Worm (Caenorhabditis elegans) whole organism, late embryonic: ENCODE results near the gene clec-38.

Experiments
- C08G9.2 ChIP-seq: sonication (generic microtip); optimal IDR thresholded peaks from 2 replicates; lab custom pipeline; 2016; ENCODE audit warnings: mild to moderate bottlenecking, missing genetic modification characterization, moderate library complexity, missing compliant biosample characterization
- F13H6.1 ChIP-seq: sonication (generic microtip); optimal IDR thresholded peaks from 2 replicates; lab custom pipeline; 2016; ENCODE audit warnings: missing genetic modification characterization, missing compliant biosample characterization
- ahr-1 ChIP-seq: sonication (generic microtip); optimal IDR thresholded peaks from 2 replicates; lab custom pipeline; 2016; ENCODE audit warnings: missing genetic modification characterization, missing compliant biosample characterization
- ama-1 ChIP-seq: fragments of 150-350 bp; optimal IDR thresholded peaks from 2 replicates; lab custom pipeline; 2014
- ceh-14 ChIP-seq: sonication (generic microtip); optimal IDR thresholded peaks from 2 replicates; lab custom pipeline; 2016; ENCODE audit warnings: missing genotype, missing genetic modification characterization, missing compliant biosample characterization
- ceh-19 ChIP-seq: fragments of 200-800 bp; sonication (Bioruptor generic); optimal IDR thresholded peaks from 2 replicates; lab custom pipeline; 2018; ENCODE audit warnings: mild to moderate bottlenecking, missing genetic modification characterization, missing compliant biosample characterization
- ceh-2 ChIP-seq: sonication (generic microtip); optimal IDR thresholded peaks from 2 replicates; lab custom pipeline; 2016; ENCODE audit warnings: missing genotype, missing genetic modification characterization, missing compliant biosample characterization
- ceh-22 ChIP-seq: sonication (generic microtip); optimal IDR thresholded peaks from 2 replicates; lab custom pipeline; 2017; ENCODE audit warnings: missing biosample characterization, missing genetic modification characterization
- ceh-31 ChIP-seq: sonication (generic microtip); optimal IDR thresholded peaks from 2 replicates; lab custom pipeline; 2016; ENCODE audit warnings: missing genetic modification characterization, missing compliant biosample characterization
- ceh-34 ChIP-seq: sonication (generic microtip); optimal IDR thresholded peaks from 2 replicates; lab custom pipeline; 2016; ENCODE audit warnings: mild to moderate bottlenecking, missing genetic modification characterization, missing compliant biosample characterization
- ceh-45 ChIP-seq: fragments of 200-800 bp; sonication (Bioruptor generic); IDR thresholded peaks from 2 replicates; pipeline ENCODE4 v1.3.6; 2022; ENCODE audit warnings: missing genetic modification reagents, missing genetic modification characterization, missing compliant biosample characterization
- ceh-48 ChIP-seq: sonication (generic microtip); optimal IDR thresholded peaks from 2 replicates; lab custom pipeline; 2016; ENCODE audit warnings: missing genetic modification characterization, inconsistent platforms, missing compliant biosample characterization
- ceh-6 ChIP-seq: fragments of 200-800 bp; sonication (Bioruptor generic); optimal IDR thresholded peaks from 2 replicates; lab custom pipeline; 2018; ENCODE audit warnings: mild to moderate bottlenecking, missing genetic modification characterization, missing compliant biosample characterization
- ceh-9 ChIP-seq: sonication (generic microtip); optimal IDR thresholded peaks from 2 replicates; lab custom pipeline; 2016; ENCODE audit warnings: mild to moderate bottlenecking, missing genetic modification characterization, inconsistent platforms, missing compliant biosample characterization
- che-1 ChIP-seq: sonication (generic microtip); optimal IDR thresholded peaks from 2 replicates; lab custom pipeline; 2016; ENCODE audit warnings: mild to moderate bottlenecking, missing genetic modification characterization, missing compliant biosample characterization
- dmd-4 ChIP-seq: sonication (generic microtip); optimal IDR thresholded peaks from 2 replicates; lab custom pipeline; 2016; ENCODE audit warnings: borderline replicate concordance, missing genetic modification characterization, missing compliant biosample characterization
- dve-1 ChIP-seq: sonication (generic microtip); optimal IDR thresholded peaks from 2 replicates; lab custom pipeline; 2017; ENCODE audit warnings: antibody characterized with exemption, mild to moderate bottlenecking, missing genetic modification characterization, missing compliant biosample characterization
- elt-2 ChIP-seq: sonication (generic microtip); optimal IDR thresholded peaks from 2 replicates; lab custom pipeline; 2016; ENCODE audit warnings: missing genetic modification reagents, missing genetic modification characterization, missing compliant biosample characterization
- elt-4 ChIP-seq: sonication (generic microtip); optimal IDR thresholded peaks from 2 replicates; lab custom pipeline; 2016; ENCODE audit warnings: missing genetic modification characterization, missing compliant biosample characterization
- eyg-1 ChIP-seq: sonication (generic microtip); optimal IDR thresholded peaks from 2 replicates; lab custom pipeline; 2016; ENCODE audit warnings: missing genotype, missing genetic modification characterization, missing compliant biosample characterization
- fax-1 ChIP-seq: sonication (generic microtip); optimal IDR thresholded peaks from 2 replicates; lab custom pipeline; 2016; ENCODE audit warnings: missing genotype, missing genetic modification characterization, missing compliant biosample characterization
- fkh-10 ChIP-seq: fragments of 150-350 bp; optimal IDR thresholded peaks from 2 replicates; lab custom pipeline; 2014; ENCODE audit warnings: missing biosample characterization, missing genetic modification reagents, missing genetic modification characterization
- fkh-6 ChIP-seq: sonication (generic microtip); optimal IDR thresholded peaks from 2 replicates; lab custom pipeline; 2016; ENCODE audit warnings: missing genetic modification characterization, missing compliant biosample characterization
- hlh-13 ChIP-seq: fragments of 200-800 bp; sonication (Bioruptor generic); optimal IDR thresholded peaks from 2 replicates; lab custom pipeline; 2018; ENCODE audit warnings: mild to moderate bottlenecking, missing genetic modification characterization, missing compliant biosample characterization
- hlh-30 ChIP-seq: sonication (generic microtip); optimal IDR thresholded peaks from 2 replicates; lab custom pipeline; 2017; ENCODE audit warnings: antibody characterized with exemption, missing genetic modification characterization, missing compliant biosample characterization; ENCODE audit not compliant: insufficient read depth
- lin-11 ChIP-seq: fragments of 200-800 bp; sonication (Bioruptor generic); optimal IDR thresholded peaks from 2 replicates; lab custom pipeline; 2018; ENCODE audit warnings: mild to moderate bottlenecking, missing genetic modification characterization, missing compliant biosample characterization
- mec-3 ChIP-seq: sonication (generic microtip); optimal IDR thresholded peaks from 2 replicates; lab custom pipeline; 2016; ENCODE audit warnings: borderline replicate concordance, missing genetic modification characterization, missing compliant biosample characterization
- pha-2 ChIP-seq: sonication (generic microtip); optimal IDR thresholded peaks from 2 replicates; lab custom pipeline; 2017; ENCODE audit warnings: mild to moderate bottlenecking, missing genetic modification characterization, missing compliant biosample characterization
- pros-1 ChIP-seq: fragments of 150-350 bp; optimal IDR thresholded peaks from 2 replicates; lab custom pipeline; 2014; ENCODE audit warnings: missing biosample characterization, missing genetic modification reagents, missing genetic modification characterization
- ref-2 ChIP-seq: sonication (generic microtip); optimal IDR thresholded peaks from 2 replicates; lab custom pipeline; 2016; ENCODE audit warnings: missing genetic modification characterization, missing compliant biosample characterization
- rnt-1 ChIP-seq: sonication (generic microtip); optimal IDR thresholded peaks from 2 replicates; lab custom pipeline; 2016; ENCODE audit warnings: missing genetic modification characterization, missing compliant biosample characterization
- sox-2 ChIP-seq: fragments of 200-800 bp; sonication (Bioruptor generic); IDR thresholded peaks from 2 replicates; pipeline ENCODE4 v1.3.6; 2022; ENCODE audit warnings: missing genetic modification reagents, missing genetic modification characterization, missing compliant biosample characterization
- syd-9 ChIP-seq: sonication (generic microtip); optimal IDR thresholded peaks from 2 replicates; lab custom pipeline; 2016; ENCODE audit warnings: mild to moderate bottlenecking, missing genetic modification characterization, moderate library complexity, missing compliant biosample characterization
- tbx-2 ChIP-seq: sonication (generic microtip); optimal IDR thresholded peaks from 2 replicates; lab custom pipeline; 2016; ENCODE audit warnings: missing genetic modification characterization, missing compliant biosample characterization
- unc-42 ChIP-seq: sonication (generic microtip); optimal IDR thresholded peaks from 2 replicates; lab custom pipeline; 2016; ENCODE audit warnings: missing genotype, missing genetic modification characterization, missing compliant biosample characterization
- unc-86 ChIP-seq: sonication (generic microtip); optimal IDR thresholded peaks from 2 replicates; lab custom pipeline; 2016; ENCODE audit warnings: missing genetic modification characterization, missing compliant biosample characterization
- zip-5 ChIP-seq: sonication (generic microtip); optimal IDR thresholded peaks from 2 replicates; lab custom pipeline; 2016; ENCODE audit warnings: missing genetic modification characterization, missing compliant biosample characterization
- ztf-16 ChIP-seq: sonication (generic microtip); optimal IDR thresholded peaks from 2 replicates; lab custom pipeline; 2017; ENCODE audit warnings: missing genetic modification characterization, missing compliant biosample characterization

clec-38 gene

DNA sequence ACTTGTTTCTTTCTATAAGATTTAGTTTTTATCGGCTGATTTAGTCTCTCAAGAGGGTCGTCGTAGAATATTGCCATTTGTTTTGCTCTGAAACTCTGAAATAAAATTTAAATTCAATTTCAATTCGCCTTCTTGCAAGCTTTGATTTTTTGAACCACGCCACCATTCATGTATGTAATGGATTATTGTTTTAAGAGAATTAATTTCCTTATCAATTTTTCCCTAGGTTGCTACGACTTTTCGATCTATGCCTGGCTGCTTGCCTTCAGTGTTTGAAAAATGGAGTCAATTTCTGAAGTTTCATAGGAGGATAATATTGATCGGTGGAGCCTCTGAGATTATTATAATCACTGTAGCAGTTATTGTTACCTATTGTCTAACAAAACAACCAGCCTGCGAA, at the start of gene clec-38, which contains the start of gene clec-34:
clec-38 (minus strand) TSS at position 101 of the 400 bp plus-strand sequence.
clec-34 (plus strand) TSS at position 248 of the 400 bp plus-strand sequence.
- TF ChIP-seq unc-86 (tag; lab: Kevin White, UChicago) (no peak), C08G9.2 (tag; lab: Kevin White, UChicago) (no peak), che-1 (tag; lab: Kevin White, UChicago) (no peak), fkh-10 (GFP tag; lab: Kevin White, UChicago) (no peak), ceh-9 (tag; lab: Kevin White, UChicago) (no peak), sox-2 (GFP tag; lab: Robert Waterston, UW) (no peak), fax-1 (no peak), pha-2 (tag; lab: Kevin White, UChicago) (no peak), tbx-2 (tag; lab: Kevin White, UChicago) (no peak), F13H6.1 (tag; lab: Kevin White, UChicago) (no peak), ceh-45 (no peak), syd-9 (tag; lab: Kevin White, UChicago) (no peak), dve-1 (tag; lab: Kevin White, UChicago) (no peak), ceh-34 (tag; lab: Kevin White, UChicago) (no peak), mec-3 (tag; lab: Kevin White, UChicago) (no peak), ztf-16 (tag; lab: Kevin White, UChicago) (no peak), ceh-14 (tag; lab: Kevin White, UChicago) (no peak), ref-2 (tag; lab: Kevin White, UChicago) (no peak), rnt-1 (no peak), elt-2 (tag; lab: Kevin White, UChicago) (no peak)

DNA sequence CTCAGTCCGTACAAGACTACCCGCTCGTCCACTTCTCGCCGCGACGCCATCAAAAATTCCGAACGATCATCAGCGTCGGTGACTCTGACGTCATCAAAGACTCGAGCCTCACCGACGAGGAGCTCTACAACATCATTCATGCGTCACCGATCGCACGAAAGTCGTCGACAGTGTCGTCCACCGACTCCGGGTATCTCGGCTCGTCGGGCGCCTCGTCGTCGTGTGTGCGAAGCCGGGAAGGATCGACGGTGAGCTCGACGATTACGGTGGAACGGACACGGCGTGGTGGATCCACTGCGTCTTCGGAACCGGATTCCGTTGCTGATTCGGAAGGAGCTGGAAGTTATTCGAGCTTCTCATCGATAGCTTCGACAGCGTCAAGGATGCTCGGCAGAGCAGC, 49.4 kb upstream of the clec-38 start:
- TF ChIP-seq ceh-2 (tag; lab: Kevin White, UChicago), result no peak
- TF ChIP-seq ref-2 (tag; lab: Kevin White, UChicago), result no peak
- no peak for TF ChIP-seq unc-42 (tag; lab: Kevin White, UChicago)
- TF ChIP-seq ceh-31 (tag; lab: Kevin White, UChicago), result no peak
- TF ChIP-seq elt-4 (tag; lab: Kevin White, UChicago), result no peak
- TF ChIP-seq pros-1 (tag; lab: Kevin White, UChicago), result no peak
- no peak for TF ChIP-seq sox-2 (GFP tag; lab: Robert Waterston, UW)
- no peak for TF ChIP-seq hlh-30 (tag; lab: Kevin White, UChicago)
- TF ChIP-seq ceh-22 (tag; lab: Kevin White, UChicago), result no peak
- TF ChIP-seq lin-11 (tag; lab: Kevin White, UChicago), result no peak
- TF ChIP-seq eyg-1 (tag; lab: Kevin White, UChicago), result no peak
- TF ChIP-seq fkh-6 (tag; lab: Kevin White, UChicago), result no peak
- TF ChIP-seq ama-1 (lab: Kevin White, UChicago), result no peak
- no peak for TF ChIP-seq mec-3 (tag; lab: Kevin White, UChicago)

DNA sequence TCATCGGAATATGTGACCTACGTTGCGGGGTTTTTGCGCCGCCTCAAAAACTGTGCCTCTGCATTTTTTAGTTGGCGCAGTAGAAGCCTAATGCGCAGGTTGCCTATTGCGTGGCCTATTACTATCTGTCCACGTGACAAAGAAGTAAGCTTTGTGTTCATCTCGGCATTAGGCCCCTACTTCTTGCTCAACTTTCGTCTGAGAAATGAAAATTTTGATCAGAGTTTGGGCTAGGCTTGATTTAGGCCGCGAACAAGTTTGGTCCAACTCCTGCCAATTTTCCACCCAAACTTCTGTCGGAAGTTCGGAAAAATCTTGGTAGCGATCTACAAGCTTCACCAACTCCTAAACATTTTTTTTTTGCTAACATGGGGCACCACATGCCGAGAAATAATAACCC, 46.6 kb upstream of the clec-38 start:
- TF ChIP-seq ceh-48, result no peak
- TF ChIP-seq elt-2 (tag; lab: Kevin White, UChicago), result no peak
- TF ChIP-seq fax-1, result no peak
- TF ChIP-seq hlh-13 (GFP tag; lab: Kevin White, UChicago), result no peak
- no peak for TF ChIP-seq ceh-19 (GFP tag; lab: Kevin White, UChicago)
- TF ChIP-seq ceh-6 (GFP tag; lab: Kevin White, UChicago), result no peak
- no peak for TF ChIP-seq pros-1 (tag; lab: Kevin White, UChicago)
- TF ChIP-seq ceh-45, result no peak
- TF ChIP-seq ahr-1 (tag; lab: Kevin White, UChicago), result no peak
- TF ChIP-seq zip-5 (tag; lab: Kevin White, UChicago), result no peak
- no peak for TF ChIP-seq dmd-4 (tag; lab: Kevin White, UChicago)
- no peak for TF ChIP-seq ztf-16 (tag; lab: Kevin White, UChicago)
- no peak for TF ChIP-seq lin-11 (tag; lab: Kevin White, UChicago)
- no peak for TF ChIP-seq ceh-22 (tag; lab: Kevin White, UChicago)
